Worm (Caenorhabditis elegans) whole organism, L2 larva: ENCODE data around the gene ubh-3.

Experiments
- ama-1 ChIP-seq: fragments of 150-350 bp; optimal IDR thresholded peaks from 2 replicates; lab custom pipeline; 2018; ENCODE audit warnings: inconsistent platforms
- egl-27 ChIP-seq: sonication (generic microtip); optimal IDR thresholded peaks from 3 replicates; lab custom pipeline; 2017; ENCODE audit warnings: missing biosample characterization, missing genetic modification reagents, missing genetic modification characterization
- elt-3 ChIP-seq: sonication (generic microtip); optimal IDR thresholded peaks from 2 replicates; lab custom pipeline; 2017; ENCODE audit warnings: missing biosample characterization, missing genetic modification characterization
- lsy-2 ChIP-seq, 2 experiments: fragments of 150-350 bp in 1 of 2; sonication (generic microtip) in 1 of 2; optimal IDR thresholded peaks; 2 replicates each; lab custom pipeline; 2014 to 2017; ENCODE audit warnings: missing biosample characterization in 2 of 2, missing genetic modification characterization in 2 of 2
- nhr-11 ChIP-seq: fragments of 150-350 bp; optimal IDR thresholded peaks from 2 replicates; lab custom pipeline; 2014; ENCODE audit warnings: missing biosample characterization, missing genetic modification characterization
- zag-1 ChIP-seq: fragments of 150-350 bp; optimal IDR thresholded peaks from 2 replicates; lab custom pipeline; 2014; ENCODE audit warnings: missing biosample characterization, missing genetic modification characterization

ce11 chrV:6496611-6497158 is 11.9 kb downstream of the ubh-3 start, which contains the start of gene dgtr-1:
- TF ChIP-seq egl-27 (tag; lab: Kevin White, UChicago) (no peak), nhr-11 (tag; lab: Kevin White, UChicago) (no peak), elt-3 (no peak), ama-1 (lab: Kevin White, UChicago) (no peak), zag-1 (no peak), lsy-2 (tag; optimal IDR thresholded peaks at IDR 0.05; lab: Kevin White, UChicago) (no peak)
